Fruit fly (Drosophila melanogaster) whole organism, embryonic: Measurements from ENCODE around the gene Nprl3.

ENCODE experiments used
- CG43689 ChIP-seq: fragments of 200-800 bp; sonication (Bioruptor generic); IDR thresholded peaks from 2 replicates; pipeline ENCODE4 v1.3.6; 2022; ENCODE audit warnings: missing biosample characterization, missing genetic modification characterization
- Oaz ChIP-seq: fragments of 200-800 bp; sonication (Bioruptor generic); IDR thresholded peaks from 2 replicates; pipeline ENCODE4 v1.3.6; 2022; ENCODE audit warnings: missing biosample characterization, missing genetic modification characterization
- Tbp ChIP-seq: fragments of >200 bp; optimal IDR thresholded peaks from 2 replicates; lab custom pipeline; 2018; ENCODE audit warnings: missing biosample characterization, missing genetic modification characterization
- cwo ChIP-seq: fragments of 200-800 bp; sonication (Bioruptor generic); optimal IDR thresholded peaks from 3 replicates; lab custom pipeline; 2017; ENCODE audit warnings: missing biosample characterization, missing genetic modification characterization, mild to moderate bottlenecking, moderate library complexity, missing genetic modification reagents
- grau ChIP-seq: fragments of 200-800 bp; optimal IDR thresholded peaks from 3 replicates; lab custom pipeline; 2019; ENCODE audit warnings: missing biosample characterization, mild to moderate bottlenecking, missing genetic modification characterization, moderate library complexity
- lbe ChIP-seq: fragments of 200-800 bp; sonication (Bioruptor generic); optimal IDR thresholded peaks from 2 replicates; lab custom pipeline; 2016; ENCODE audit warnings: missing biosample characterization, mild to moderate bottlenecking, missing genetic modification characterization
- so ChIP-seq: fragments of 200-800 bp; sonication (Bioruptor generic); IDR thresholded peaks from 3 replicates; pipeline ENCODE4 v1.3.6; 2022; ENCODE audit warnings: missing biosample characterization, missing genetic modification characterization

DNA sequence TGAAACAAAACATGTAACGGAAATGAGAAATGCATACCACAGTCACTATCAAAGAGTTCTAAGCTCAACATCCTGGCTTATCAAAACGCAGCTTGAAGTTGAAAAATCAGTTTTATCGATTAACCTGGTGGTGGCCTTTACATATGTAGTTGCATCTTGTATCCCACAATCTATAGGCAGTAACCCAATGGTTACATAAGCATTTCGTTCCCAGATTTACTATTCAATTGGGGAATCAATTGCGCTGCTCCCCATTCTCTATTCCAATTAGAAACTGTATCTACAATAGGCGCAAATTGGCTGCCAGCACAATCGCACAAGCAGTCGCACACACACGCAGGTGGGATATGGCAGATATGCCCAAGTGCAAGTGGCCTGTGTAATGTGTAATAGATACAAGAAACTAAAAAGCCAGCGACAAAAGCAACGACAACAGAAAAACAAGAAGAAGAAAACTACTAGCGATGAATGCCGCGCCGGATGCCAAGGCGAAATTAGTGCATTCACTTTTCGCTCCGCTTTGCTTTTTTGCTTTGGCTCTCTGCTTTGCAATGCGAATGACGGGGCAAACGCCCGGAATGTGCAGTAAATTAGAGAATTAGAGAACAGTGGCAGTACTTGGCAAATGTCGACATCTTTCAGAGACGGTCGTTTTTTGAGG, 4.1 kb upstream of the Nprl3 start:
- TF ChIP-seq Tbp (GFP tag; lab: Kevin White, UChicago) (no peak), grau (no peak), cwo (no peak), Oaz (no peak), so (no peak), lbe (no peak), CG43689 (GFP tag; lab: Robert Waterston, UW) (no peak)
